Worm (Caenorhabditis elegans) whole organism, midembryonic: ENCODE measurements around the gene pah-1.

Source experiments
- T22C8.4 ChIP-seq: fragments of 200-800 bp; sonication (Bioruptor generic); IDR thresholded peaks from 2 replicates; pipeline ENCODE4 v1.3.6; 2022; ENCODE audit warnings: missing genetic modification characterization, missing compliant biosample characterization
- cog-1 ChIP-seq: sonication (generic microtip); optimal IDR thresholded peaks from 2 replicates; lab custom pipeline; 2016; ENCODE audit warnings: missing genetic modification characterization, missing compliant biosample characterization
- flt-1 ChIP-seq: fragments of 200-800 bp; sonication (Bioruptor generic); IDR thresholded peaks from 2 replicates; pipeline ENCODE4 v1.3.6; 2022; ENCODE audit warnings: missing genetic modification characterization, missing compliant biosample characterization
- klf-2 ChIP-seq: fragments of 200-800 bp; sonication (Bioruptor generic); conservative IDR thresholded peaks from 2 replicates; pipeline ENCODE4 v1.3.6; 2022; ENCODE audit warnings: missing genetic modification reagents, missing genetic modification characterization, missing compliant biosample characterization
- med-1 ChIP-seq: sonication (generic microtip); optimal IDR thresholded peaks from 2 replicates; lab custom pipeline; 2017; ENCODE audit warnings: missing genetic modification characterization, mild to moderate bottlenecking, missing compliant biosample characterization, antibody characterized with exemption, missing genetic modification reagents; ENCODE audit not compliant: insufficient read depth
- ref-1 ChIP-seq: fragments of 200-800 bp; sonication (Bioruptor generic); conservative IDR thresholded peaks from 2 replicates; pipeline ENCODE4 v1.3.6; 2022; ENCODE audit warnings: missing genetic modification reagents, missing genetic modification characterization, missing compliant biosample characterization
- tab-1 ChIP-seq: fragments of 200-800 bp; sonication (Bioruptor generic); IDR thresholded peaks from 2 replicates; pipeline ENCODE4 v1.3.6; 2022; ENCODE audit warnings: missing genetic modification characterization, missing compliant biosample characterization
- ztf-23 ChIP-seq: fragments of 200-800 bp; sonication (Bioruptor generic); IDR thresholded peaks from 2 replicates; pipeline ENCODE4 v1.3.6; 2022; ENCODE audit warnings: missing genetic modification reagents, missing genetic modification characterization, missing compliant biosample characterization
- ztf-29 ChIP-seq: fragments of 200-800 bp; sonication (Bioruptor generic); IDR thresholded peaks from 2 replicates; pipeline ENCODE4 v1.3.6; 2022; ENCODE audit warnings: missing genetic modification reagents, missing genetic modification characterization, missing compliant biosample characterization

The pah-1 gene

DNA sequence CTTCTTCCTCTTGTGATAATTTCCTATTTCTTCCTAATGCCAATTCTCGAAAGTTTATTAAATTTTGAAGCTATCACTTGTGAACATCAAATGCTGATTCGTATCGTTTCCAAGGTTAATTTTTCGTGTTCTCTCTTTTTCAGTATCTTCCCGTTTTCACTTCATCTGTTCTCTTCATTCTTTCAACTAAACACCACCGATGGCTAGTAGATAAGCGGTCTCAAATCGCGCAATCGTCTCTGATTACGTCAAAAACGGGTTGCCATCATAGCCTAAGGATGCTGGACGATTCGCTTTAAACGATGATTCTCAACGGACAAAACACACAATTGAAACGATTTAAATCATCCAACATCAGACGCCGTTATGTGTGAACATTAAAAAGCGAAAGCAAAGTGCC is 49.2 kb downstream of the pah-1 start:
- no peak for TF ChIP-seq klf-2
- no peak for TF ChIP-seq ztf-29
- no peak for TF ChIP-seq med-1 (GFP tag; lab: Kevin White, UChicago)
- TF ChIP-seq tab-1 (GFP tag; lab: Robert Waterston, UW) = no peak
- TF ChIP-seq ref-1 (GFP tag; lab: Robert Waterston, UW) = no peak
- no peak for TF ChIP-seq cog-1 (tag; lab: Kevin White, UChicago)
- TF ChIP-seq T22C8.4 (GFP tag; lab: Robert Waterston, UW) = no peak
- TF ChIP-seq flt-1 (GFP tag; lab: Robert Waterston, UW) = no peak
- TF ChIP-seq ztf-23 (GFP tag; lab: Robert Waterston, UW) = no peak

DNA sequence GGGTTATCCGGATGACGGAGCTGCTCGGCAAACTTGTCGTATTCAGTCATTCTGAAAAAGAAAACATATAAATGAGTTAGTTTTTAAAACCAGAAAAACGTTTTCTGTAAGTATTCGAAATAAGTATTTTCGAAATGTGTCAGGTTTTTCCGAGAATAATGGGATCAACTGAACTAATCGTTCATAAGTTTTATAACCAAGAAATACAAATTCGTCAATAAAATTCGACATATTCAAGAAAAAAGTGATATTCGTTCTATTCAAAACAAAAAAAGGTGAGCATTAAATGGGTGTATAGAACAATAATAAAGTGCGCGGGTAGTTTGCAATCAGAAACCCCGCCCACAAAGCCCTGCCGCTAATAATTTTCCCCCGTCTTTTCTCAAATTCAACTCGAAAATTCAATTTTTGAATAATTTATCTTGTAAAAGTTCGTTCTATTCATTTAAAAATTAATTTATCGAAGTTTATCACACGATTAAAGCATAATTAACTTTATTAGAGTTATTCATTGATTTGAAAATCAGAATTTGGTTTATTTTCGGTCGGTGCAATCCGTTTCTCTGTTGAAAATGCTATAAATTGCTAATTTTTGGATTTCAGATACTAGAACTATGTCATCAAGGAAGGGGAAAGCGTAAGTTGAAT is 50.4 kb downstream of the pah-1 start, which contains the start of the genes cyn-11 and T01B7.5:
Gene cyn-11 (minus strand): TSS at position 51 of the 648 bp plus-strand sequence.
Gene T01B7.5 (plus strand): TSS at position 598 of the 648 bp plus-strand sequence.
- TF ChIP-seq ztf-29 = no peak
- peak; percentile 46 for TF ChIP-seq med-1 (GFP tag; lab: Kevin White, UChicago)
- TF ChIP-seq ref-1 (GFP tag; lab: Robert Waterston, UW) = no peak
- peak; percentile 37 for TF ChIP-seq flt-1 (GFP tag; lab: Robert Waterston, UW)
- peak; percentile 10 for TF ChIP-seq cog-1 (tag; lab: Kevin White, UChicago)
- TF ChIP-seq ztf-23 (GFP tag; lab: Robert Waterston, UW) = peak; percentile 81

DNA sequence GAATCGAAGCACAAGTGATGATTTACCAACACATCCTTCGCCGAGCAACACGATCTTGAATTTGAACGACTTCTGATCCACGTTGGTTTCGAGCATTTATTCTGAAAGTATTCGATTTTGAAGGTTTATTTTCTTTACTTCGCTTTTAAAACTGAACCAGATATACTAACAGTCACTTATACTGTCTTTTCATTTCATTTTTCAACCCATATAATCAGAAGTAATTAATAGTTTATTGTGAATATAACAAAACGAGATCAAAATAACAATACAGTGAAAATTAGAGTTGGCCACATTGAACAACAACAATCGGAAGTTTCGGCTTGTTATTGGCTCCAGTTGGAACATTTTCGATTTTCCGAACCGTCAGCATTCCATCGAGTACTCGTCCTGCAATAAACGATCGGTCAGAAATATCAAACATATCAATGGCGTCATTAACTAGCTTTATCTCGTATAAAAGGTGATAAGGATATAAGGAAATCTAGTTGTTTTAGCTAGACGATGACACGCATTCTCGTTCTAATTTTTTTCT is 51.8 kb downstream of the pah-1 start, which contains the start of the genes rab-21 and T01B7.13:
Gene rab-21 (minus strand): TSS at position 101 of the 535 bp plus-strand sequence.
Gene T01B7.13 (plus strand): TSS at position 485 of the 535 bp plus-strand sequence.
- TF ChIP-seq tab-1 (GFP tag; lab: Robert Waterston, UW) (no peak), klf-2 (no peak), ref-1 (GFP tag; lab: Robert Waterston, UW) (no peak), ztf-23 (GFP tag; lab: Robert Waterston, UW) (no peak), flt-1 (GFP tag; lab: Robert Waterston, UW) (no peak), cog-1 (tag; lab: Kevin White, UChicago) (no peak), T22C8.4 (GFP tag; lab: Robert Waterston, UW) (no peak), med-1 (GFP tag; lab: Kevin White, UChicago) (no peak), ztf-29 (no peak)
